Worm (Caenorhabditis elegans) whole organism, L2 larva: ENCODE results near the gene R09A8.1.

ENCODE experiments used
- alr-1 ChIP-seq: fragments of 150-350 bp; optimal IDR thresholded peaks from 2 replicates; lab custom pipeline; 2014; ENCODE audit warnings: missing biosample characterization, missing genetic modification characterization
- aly-2 ChIP-seq: fragments of 150-350 bp; optimal IDR thresholded peaks from 2 replicates; lab custom pipeline; 2014; ENCODE audit warnings: missing biosample characterization, missing genetic modification characterization
- ama-1 ChIP-seq: fragments of 150-350 bp; optimal IDR thresholded peaks from 2 replicates; lab custom pipeline; 2018; ENCODE audit warnings: inconsistent platforms
- egl-27 ChIP-seq: sonication (generic microtip); optimal IDR thresholded peaks from 3 replicates; lab custom pipeline; 2017; ENCODE audit warnings: missing biosample characterization, missing genetic modification reagents, missing genetic modification characterization
- gmeb-1 ChIP-seq: fragments of 150-350 bp; optimal IDR thresholded peaks from 2 replicates; lab custom pipeline; 2014; ENCODE audit warnings: missing biosample characterization, missing genetic modification characterization
- lin-13 ChIP-seq: fragments of 150-350 bp; optimal IDR thresholded peaks from 2 replicates; lab custom pipeline; 2014; ENCODE audit warnings: missing biosample characterization, missing genetic modification reagents, missing genetic modification characterization
- lsy-2 ChIP-seq, 2 experiments: fragments of 150-350 bp in 1 of 2; sonication (generic microtip) in 1 of 2; optimal IDR thresholded peaks; 2 replicates each; lab custom pipeline; 2014 to 2017; ENCODE audit warnings: missing biosample characterization in 2 of 2, missing genetic modification characterization in 2 of 2
- nhr-12 ChIP-seq: fragments of 150-350 bp; optimal IDR thresholded peaks from 2 replicates; lab custom pipeline; 2014; ENCODE audit warnings: missing biosample characterization, missing genetic modification characterization
- nhr-237 ChIP-seq: fragments of 150-350 bp; optimal IDR thresholded peaks from 2 replicates; lab custom pipeline; 2014; ENCODE audit warnings: missing biosample characterization, missing genetic modification characterization
- nhr-25 ChIP-seq: fragments of 150-350 bp; sonication (generic microtip); optimal IDR thresholded peaks from 3 replicates; lab custom pipeline; 2014; ENCODE audit warnings: missing biosample characterization, missing genetic modification characterization
- nhr-6 ChIP-seq: fragments of 150-350 bp; optimal IDR thresholded peaks from 2 replicates; lab custom pipeline; 2014; ENCODE audit warnings: missing biosample characterization, missing genetic modification characterization
- unc-62 ChIP-seq: fragments of 150-350 bp; optimal IDR thresholded peaks from 2 replicates; lab custom pipeline; 2014; ENCODE audit warnings: missing biosample characterization, missing genetic modification reagents, missing genetic modification characterization
- ztf-11 ChIP-seq: sonication (generic microtip); optimal IDR thresholded peaks from 2 replicates; lab custom pipeline; 2017; ENCODE audit warnings: missing biosample characterization, missing genetic modification characterization
- ztf-4 ChIP-seq: fragments of 150-350 bp; optimal IDR thresholded peaks from 2 replicates; lab custom pipeline; 2014; ENCODE audit warnings: missing biosample characterization, missing genetic modification characterization

- TF ChIP-seq nhr-25 (tag; lab: Kevin White, UChicago) (no peak), lsy-2 (tag; optimal IDR thresholded peaks at IDR 0.05; lab: Kevin White, UChicago) (no peak), egl-27 (tag; lab: Kevin White, UChicago) (no peak), ztf-4 (tag; lab: Kevin White, UChicago) (no peak), nhr-12 (tag; lab: Kevin White, UChicago) (no peak), nhr-237 (tag; lab: Kevin White, UChicago) (no peak), ztf-11 (no peak), gmeb-1 (tag; lab: Kevin White, UChicago) (no peak), lin-13 (GFP tag; lab: Kevin White, UChicago) (no peak), alr-1 (tag; lab: Kevin White, UChicago) (no peak), ama-1 (lab: Kevin White, UChicago) (no peak), aly-2 (no peak), unc-62 (GFP tag; lab: Kevin White, UChicago) (no peak), nhr-6 (no peak)
Measured at ce11 chrX:12659814-12660213, 46.3 kb downstream of the R09A8.1 start, which contains the start of gene C02B4.3.
